Worm (Caenorhabditis elegans): ENCODE results near the gene clec-4.

clec-4 gene

DNA sequence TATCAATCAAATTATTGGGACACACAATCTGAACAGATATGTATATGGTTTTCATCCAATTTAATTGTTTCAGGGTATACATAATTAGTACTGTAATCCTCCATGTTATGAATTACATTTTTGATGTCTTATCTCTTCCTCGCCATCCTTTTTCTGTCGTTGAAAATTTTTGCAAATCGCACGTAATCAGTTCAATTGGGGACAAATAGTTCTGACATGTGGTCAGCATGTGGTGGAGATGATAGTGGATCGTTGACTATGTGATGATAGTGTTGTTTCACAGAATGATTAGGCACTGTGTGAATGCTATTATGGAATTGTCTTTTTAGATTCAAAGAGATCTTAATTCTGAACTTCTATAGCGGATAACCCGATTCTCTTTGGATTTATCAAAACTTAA is 34.5 kb upstream of the clec-4 start (continued):
- TF ChIP-seq ceh-8 (GFP tag; optimal IDR thresholded peaks at IDR 0.05) (no peak), elt-2 (tag; optimal IDR thresholded peaks at IDR 0.05) (no peak), sup-37 (GFP tag; optimal IDR thresholded peaks at IDR 0.05) (no peak), mep-1 (tag; optimal IDR thresholded peaks at IDR 0.05) (no peak), lin-14 (GFP tag; optimal IDR thresholded peaks at IDR 0.05) (peak; percentile 36), ama-1 (optimal IDR thresholded peaks at IDR 0.05) (no peak), mab-9 (GFP tag; IDR thresholded peaks at IDR 0.05) (no peak), lin-15B (tag; optimal IDR thresholded peaks at IDR 0.05) (no peak), pag-3 (tag; optimal IDR thresholded peaks at IDR 0.05; ENCODE audit: borderline replicate concordance, insufficient read depth) (no peak), xbp-1 (tag; optimal IDR thresholded peaks at IDR 0.05) (no peak), fkh-10 (GFP tag; optimal IDR thresholded peaks at IDR 0.05) (no peak), elt-3 (tag; optimal IDR thresholded peaks at IDR 0.05) (peak in 5 of 6 experiments; percentile 2 to 88 (median 44)), ets-5 (GFP tag; IDR thresholded peaks at IDR 0.05) (no peak), swsn-7 (tag; optimal IDR thresholded peaks at IDR 0.05) (no peak), nhr-47 (tag; optimal IDR thresholded peaks at IDR 0.05) (peak; percentile 32), nhr-28 (tag; optimal IDR thresholded peaks at IDR 0.05) (no peak), C16A3.4 (tag; optimal IDR thresholded peaks at IDR 0.05) (no peak), lir-3 (tag; optimal IDR thresholded peaks at IDR 0.05; ENCODE audit: poor library complexity) (no peak)

ce11 chrII:12612218-12612617 is 31.3 kb upstream of the clec-4 start, which contains the start of gene nspe-4:
Gene nspe-4, plus strand, starts transcription at chrII:12612518.
- TF ChIP-seq lir-3 (tag; optimal IDR thresholded peaks at IDR 0.05; ENCODE audit: poor library complexity) (no peak), irx-1 (tag; optimal IDR thresholded peaks at IDR 0.05) (no peak), nhr-71 (tag; optimal IDR thresholded peaks at IDR 0.05) (no peak), snpc-4 (tag; optimal IDR thresholded peaks at IDR 0.05) (no peak), unc-62 (GFP tag; optimal IDR thresholded peaks at IDR 0.05) (no peak), nhr-28 (tag; optimal IDR thresholded peaks at IDR 0.05) (no peak), egl-27 (tag; optimal IDR thresholded peaks at IDR 0.05) (no peak), elt-3 (tag; optimal IDR thresholded peaks at IDR 0.05) (no peak), nhr-90 (tag; optimal IDR thresholded peaks at IDR 0.05; ENCODE audit: poor library complexity) (no peak)

- TF ChIP-seq mef-2 (tag; optimal IDR thresholded peaks at IDR 0.05): no peak
- TF ChIP-seq blmp-1 (tag; optimal IDR thresholded peaks at IDR 0.05): no peak
- no peak for TF ChIP-seq nhr-84 (tag; optimal IDR thresholded peaks at IDR 0.05)
- TF ChIP-seq lir-3 (tag; optimal IDR thresholded peaks at IDR 0.05; ENCODE audit: poor library complexity): no peak
- TF ChIP-seq ets-5 (GFP tag; IDR thresholded peaks at IDR 0.05): no peak
- TF ChIP-seq ceh-8 (GFP tag; optimal IDR thresholded peaks at IDR 0.05): no peak
- TF ChIP-seq Y116A8C.19 (tag; optimal IDR thresholded peaks at IDR 0.05; ENCODE audit: borderline replicate concordance): no peak
- TF ChIP-seq tbx-2 (tag; optimal IDR thresholded peaks at IDR 0.05): no peak
- no peak for TF ChIP-seq elt-3 (tag; optimal IDR thresholded peaks at IDR 0.05)
- TF ChIP-seq ces-1 (GFP tag; optimal IDR thresholded peaks at IDR 0.05): no peak
- no peak for TF ChIP-seq zag-1 (tag; optimal IDR thresholded peaks at IDR 0.05)
- TF ChIP-seq jun-1 (tag; optimal IDR thresholded peaks at IDR 0.05): no peak
- TF ChIP-seq egl-27 (tag; optimal IDR thresholded peaks at IDR 0.05): no peak
- no peak for TF ChIP-seq nhr-19 (GFP tag; conservative IDR thresholded peaks at IDR 0.05)
- no peak for TF ChIP-seq nhr-11 (tag; optimal IDR thresholded peaks at IDR 0.05)
- TF ChIP-seq egl-13 (tag; optimal IDR thresholded peaks at IDR 0.05): no peak
- TF ChIP-seq pqm-1 (tag; optimal IDR thresholded peaks at IDR 0.05): no peak
- TF ChIP-seq pag-3 (tag; optimal IDR thresholded peaks at IDR 0.05; ENCODE audit: borderline replicate concordance, insufficient read depth): no peak
These were observed 27.7 kb upstream of the clec-4 start, which contains the start of gene Y38E10A.9 for ce11 chrII:12608653-12609052. Gene Y38E10A.9, plus strand, starts transcription at chrII:12608953.

DNA sequence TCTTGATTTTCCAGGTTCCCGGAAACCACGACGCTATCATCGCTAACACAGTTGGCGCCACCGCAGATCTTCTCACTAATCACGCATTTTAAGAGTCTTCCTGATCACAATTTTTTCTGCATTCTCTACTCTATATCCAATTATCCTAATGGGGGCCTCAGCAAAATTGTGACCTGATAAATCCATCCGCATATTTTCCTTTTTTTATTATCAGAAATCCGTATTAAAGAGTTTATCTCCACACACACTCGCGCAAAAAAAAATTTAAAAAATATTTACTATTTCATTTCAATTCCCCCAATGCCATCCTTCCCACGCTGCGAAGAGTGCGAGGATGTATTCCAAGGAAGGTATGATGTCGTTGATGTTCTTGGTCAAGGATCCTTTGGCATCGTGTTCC is 26.0 kb upstream of the clec-4 start, which contains the start of gene Y38E10A.8:
Y38E10A.8 (plus strand) TSS at position 301 of the 400 bp plus-strand sequence.
- TF ChIP-seq dsc-1 (tag; optimal IDR thresholded peaks at IDR 0.05) (peak; percentile 19), pax-3 (tag; optimal IDR thresholded peaks at IDR 0.05) (no peak), ceh-63 (GFP tag; optimal IDR thresholded peaks at IDR 0.05) (no peak)

All from whole organism, L1 larva.